Worm (Caenorhabditis elegans) whole organism, early embryonic: ENCODE results near the gene slcr-46.3.
A peak's percentile ranks its signal among the peaks of the same experiment; 100 is the strongest.

Experiments
- B0310.2 ChIP-seq: sonication (generic microtip); optimal IDR thresholded peaks from 2 replicates; lab custom pipeline; 2016; ENCODE audit warnings: mild to moderate bottlenecking, missing genetic modification characterization, missing compliant biosample characterization
- F13C5.2 ChIP-seq: sonication (generic microtip); optimal IDR thresholded peaks from 2 replicates; lab custom pipeline; 2017; ENCODE audit warnings: mild to moderate bottlenecking, missing genetic modification characterization, inconsistent platforms, missing compliant biosample characterization
- aly-1 ChIP-seq: sonication (generic microtip); optimal IDR thresholded peaks from 2 replicates; lab custom pipeline; 2016; ENCODE audit warnings: missing genetic modification characterization, missing compliant biosample characterization
- ama-1 ChIP-seq: fragments of 150-350 bp; optimal IDR thresholded peaks from 2 replicates; lab custom pipeline; 2014
- ceh-13 ChIP-seq: fragments of 200-800 bp; sonication (Bioruptor generic); optimal IDR thresholded peaks from 2 replicates; lab custom pipeline; 2018; ENCODE audit warnings: mild to moderate bottlenecking, missing genetic modification characterization, missing compliant biosample characterization
- ceh-36 ChIP-seq: sonication (generic microtip); optimal IDR thresholded peaks from 2 replicates; lab custom pipeline; 2016; ENCODE audit warnings: missing genetic modification characterization, inconsistent platforms, missing compliant biosample characterization
- ets-7 ChIP-seq: sonication (generic microtip); optimal IDR thresholded peaks from 2 replicates; lab custom pipeline; 2016; ENCODE audit warnings: missing genotype, missing genetic modification characterization, missing compliant biosample characterization
- flt-1 ChIP-seq: fragments of 200-800 bp; sonication (Bioruptor generic); IDR thresholded peaks from 2 replicates; pipeline ENCODE4 v1.3.6; 2022; ENCODE audit warnings: missing genetic modification characterization, missing compliant biosample characterization
- hmbx-1 ChIP-seq: sonication (generic microtip); optimal IDR thresholded peaks from 2 replicates; lab custom pipeline; 2016; ENCODE audit warnings: mild to moderate bottlenecking, missing genetic modification characterization, missing compliant biosample characterization
- hmg-4 ChIP-seq: fragments of 200-800 bp; sonication (Bioruptor generic); optimal IDR thresholded peaks from 2 replicates; lab custom pipeline; 2018; ENCODE audit warnings: mild to moderate bottlenecking, missing genetic modification characterization, missing compliant biosample characterization
- hnd-1 ChIP-seq: sonication (generic microtip); optimal IDR thresholded peaks from 2 replicates; lab custom pipeline; 2016; ENCODE audit warnings: missing genetic modification characterization, missing compliant biosample characterization
- pes-1 ChIP-seq: fragments of 200-800 bp; sonication (Bioruptor generic); IDR thresholded peaks from 2 replicates; pipeline ENCODE4 v1.3.6; 2022; ENCODE audit warnings: missing genetic modification reagents, missing genetic modification characterization, missing compliant biosample characterization
- scrt-1 ChIP-seq: fragments of 200-800 bp; sonication (Bioruptor generic); IDR thresholded peaks from 2 replicates; pipeline ENCODE4 v1.3.6; 2022; ENCODE audit warnings: missing genetic modification characterization, missing compliant biosample characterization
- sea-1 ChIP-seq: fragments of 200-800 bp; sonication (Bioruptor generic); conservative IDR thresholded peaks from 2 replicates; pipeline ENCODE4 v1.3.6; 2022; ENCODE audit warnings: missing genetic modification characterization, missing compliant biosample characterization
- tbx-11 ChIP-seq: fragments of 200-800 bp; sonication (Bioruptor generic); IDR thresholded peaks from 2 replicates; pipeline ENCODE4 v1.3.6; 2022; ENCODE audit warnings: missing genetic modification characterization, missing compliant biosample characterization
- tbx-37 ChIP-seq: fragments of 200-800 bp; sonication (Bioruptor generic); conservative IDR thresholded peaks from 2 replicates; pipeline ENCODE4 v1.3.6; 2022; ENCODE audit warnings: missing genetic modification reagents, missing genetic modification characterization, missing compliant biosample characterization
- tra-4 ChIP-seq: sonication (generic microtip); optimal IDR thresholded peaks from 2 replicates; lab custom pipeline; 2017; ENCODE audit warnings: missing genetic modification characterization, missing compliant biosample characterization

The slcr-46.3 gene

ce11 chrV:9699216-9699615 lies 24.7 kb downstream of the slcr-46.3 start:
- TF ChIP-seq ceh-36 (tag; lab: Kevin White, UChicago) (no peak), sea-1 (no peak), hnd-1 (tag; lab: Kevin White, UChicago) (no peak), hmg-4 (no peak), ama-1 (lab: Kevin White, UChicago) (no peak), tra-4 (tag; lab: Kevin White, UChicago) (no peak), pes-1 (GFP tag; lab: Robert Waterston, UW) (no peak), B0310.2 (no peak)

DNA sequence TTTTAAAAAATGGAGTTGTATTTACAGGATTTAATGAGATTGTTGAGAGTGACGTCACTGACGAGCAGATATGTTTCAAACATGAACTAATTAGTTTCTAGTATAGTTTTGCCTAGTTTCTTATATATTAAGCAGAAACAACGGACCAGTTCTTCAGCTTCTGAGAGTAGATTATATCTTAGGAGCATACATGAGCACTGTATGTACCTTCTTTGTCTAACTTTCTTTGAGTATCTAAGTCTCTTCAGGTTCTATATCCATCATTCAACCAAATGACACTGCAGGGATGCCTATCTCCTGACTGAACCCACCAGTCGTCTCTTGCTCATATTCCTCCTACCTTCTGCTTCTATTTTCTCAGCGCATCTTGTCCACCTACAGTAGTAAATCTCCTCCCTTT lies 27.2 kb downstream of the slcr-46.3 start, which contains the start of gene her-1:
her-1 (plus strand) TSS at position 301 of the 400 bp plus-strand sequence.
- TF ChIP-seq tbx-11 (GFP tag; lab: Robert Waterston, UW) (no peak), scrt-1 (GFP tag; lab: Robert Waterston, UW) (no peak), aly-1 (tag; lab: Kevin White, UChicago) (no peak)

ce11 chrV:9692649-9693112 lies 31.2 kb downstream of the slcr-46.3 start, which contains the start of gene ZK287.7:
Gene ZK287.7 (plus strand): TSS chrV:9693062.
- TF ChIP-seq tbx-37 = no peak
- TF ChIP-seq B0310.2 = no peak
- no peak for TF ChIP-seq hmbx-1 (tag; lab: Kevin White, UChicago)
- TF ChIP-seq F13C5.2 = no peak
- no peak for TF ChIP-seq aly-1 (tag; lab: Kevin White, UChicago)

- TF ChIP-seq hmbx-1 (tag; lab: Kevin White, UChicago) (no peak), aly-1 (tag; lab: Kevin White, UChicago) (no peak), sea-1 (no peak), ceh-13 (GFP tag; lab: Kevin White, UChicago) (no peak), scrt-1 (GFP tag; lab: Robert Waterston, UW) (no peak), F13C5.2 (peak; percentile 19), tbx-37 (no peak), flt-1 (GFP tag; lab: Robert Waterston, UW) (no peak; the same call in 1 of the 2 replicates), B0310.2 (no peak), ets-7 (tag; lab: Kevin White, UChicago) (no peak), pes-1 (GFP tag; lab: Robert Waterston, UW) (no peak), ama-1 (lab: Kevin White, UChicago) (no peak), hmg-4 (peak; percentile 72), tra-4 (tag; lab: Kevin White, UChicago) (no peak)
Observed at ce11 chrV:9692109-9692581, 31.8 kb downstream of the slcr-46.3 start, which contains the start of gene ztf-9. Gene ztf-9 (minus strand): TSS chrV:9692159.

ce11 chrV:9690728-9691127 lies 33.2 kb downstream of the slcr-46.3 start:
- TF ChIP-seq F13C5.2 (peak; percentile 55), B0310.2 (no peak)

DNA sequence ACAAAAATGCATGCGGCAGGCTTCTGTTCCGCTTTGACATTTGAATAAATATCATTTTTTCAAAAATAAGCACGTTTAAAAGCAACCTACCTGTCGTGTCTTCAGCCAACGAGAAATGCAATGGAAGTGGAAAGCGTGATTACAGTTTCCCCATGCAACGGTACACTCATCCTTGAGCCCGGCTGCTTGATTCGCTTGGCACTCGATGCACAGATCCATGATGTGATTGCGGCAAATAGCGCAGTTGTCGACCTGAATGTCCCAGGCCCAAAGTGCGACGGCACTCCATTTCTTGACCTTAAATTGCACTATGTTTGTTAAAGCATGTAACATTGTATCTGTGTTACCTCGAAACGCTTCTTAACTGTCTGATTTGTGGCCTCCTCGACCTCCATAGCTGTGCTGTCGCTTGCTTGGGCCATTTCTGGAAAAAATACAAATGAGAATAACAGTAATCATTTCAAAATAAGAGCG lies 33.8 kb downstream of the slcr-46.3 start, which contains the start of gene rbx-1:
rbx-1 (minus strand) TSS at position 424 of the 474 bp plus-strand sequence.
- no peak for TF ChIP-seq flt-1 (GFP tag; lab: Robert Waterston, UW)

- TF ChIP-seq scrt-1 (GFP tag; lab: Robert Waterston, UW) (no peak), tbx-37 (no peak), ama-1 (lab: Kevin White, UChicago) (no peak)
Observed at ce11 chrV:9689364-9689763, 34.5 kb downstream of the slcr-46.3 start.

- TF ChIP-seq hmg-4 = no peak
- no peak for TF ChIP-seq hnd-1 (tag; lab: Kevin White, UChicago)
- no peak for TF ChIP-seq tbx-37
- no peak for TF ChIP-seq sea-1
- TF ChIP-seq scrt-1 (GFP tag; lab: Robert Waterston, UW) = no peak
- TF ChIP-seq flt-1 (GFP tag; lab: Robert Waterston, UW) = no peak
- TF ChIP-seq ets-7 (tag; lab: Kevin White, UChicago) = no peak
- no peak for TF ChIP-seq hmbx-1 (tag; lab: Kevin White, UChicago)
- no peak for TF ChIP-seq tra-4 (tag; lab: Kevin White, UChicago)
- TF ChIP-seq pes-1 (GFP tag; lab: Robert Waterston, UW) = no peak
- no peak for TF ChIP-seq ceh-13 (GFP tag; lab: Kevin White, UChicago)
- TF ChIP-seq ceh-36 (tag; lab: Kevin White, UChicago) = no peak
- TF ChIP-seq B0310.2 = no peak
- TF ChIP-seq tbx-11 (GFP tag; lab: Robert Waterston, UW) = no peak
- TF ChIP-seq aly-1 (tag; lab: Kevin White, UChicago) = no peak
- TF ChIP-seq F13C5.2 = no peak
- no peak for TF ChIP-seq ama-1 (lab: Kevin White, UChicago)
Observed at ce11 chrV:9685559-9685958, 38.3 kb downstream of the slcr-46.3 start, which contains the start of gene ZK287.4. Gene ZK287.4 (minus strand): TSS chrV:9685659.

- TF ChIP-seq aly-1 (tag; lab: Kevin White, UChicago) = no peak
Observed at ce11 chrV:9680260-9680659, 43.6 kb downstream of the slcr-46.3 start.
